Worm (Caenorhabditis elegans) whole organism, midembryonic: Measurements from ENCODE around the gene chl-1.

Source experiments
- cog-1 ChIP-seq: sonication (generic microtip); optimal IDR thresholded peaks from 2 replicates; lab custom pipeline; 2016; ENCODE audit warnings: missing genetic modification characterization, missing compliant biosample characterization
- flt-1 ChIP-seq: fragments of 200-800 bp; sonication (Bioruptor generic); IDR thresholded peaks from 2 replicates; pipeline ENCODE4 v1.3.6; 2022; ENCODE audit warnings: missing genetic modification characterization, missing compliant biosample characterization
- ref-1 ChIP-seq: fragments of 200-800 bp; sonication (Bioruptor generic); conservative IDR thresholded peaks from 2 replicates; pipeline ENCODE4 v1.3.6; 2022; ENCODE audit warnings: missing genetic modification reagents, missing genetic modification characterization, missing compliant biosample characterization

- TF ChIP-seq cog-1 (no peak), ref-1 (GFP tag; lab: Robert Waterston, UW) (no peak), flt-1 (GFP tag; lab: Robert Waterston, UW) (no peak)
These were observed 31.2 kb downstream of the chl-1 start for ce11 chrIII:10373845-10374244.
